Fruit fly (Drosophila melanogaster) whole organism, embryonic: ENCODE results near the gene Ice2.

Experiments
- C15 ChIP-seq: fragments of 200-800 bp; sonication (Bioruptor generic); IDR thresholded peaks from 3 replicates; pipeline ENCODE4 v1.3.6; 2022; ENCODE audit warnings: missing biosample characterization, missing genetic modification characterization
- CG10366 ChIP-seq: fragments of 200-800 bp; sonication (Bioruptor generic); IDR thresholded peaks from 2 replicates; pipeline ENCODE4 v1.3.6; 2022; ENCODE audit warnings: missing biosample characterization, missing genetic modification characterization
- CG11093 ChIP-seq: fragments of 200-800 bp; sonication (Bioruptor generic); IDR thresholded peaks from 3 replicates; pipeline ENCODE4 v1.3.6; 2022; ENCODE audit warnings: missing biosample characterization, missing genetic modification characterization
- CG12744 ChIP-seq: fragments of 200-800 bp; sonication (Bioruptor generic); optimal IDR thresholded peaks from 2 replicates; lab custom pipeline; 2016; ENCODE audit warnings: missing biosample characterization, missing genetic modification characterization
- CG12942 ChIP-seq: fragments of 200-800 bp; sonication (Bioruptor generic); optimal IDR thresholded peaks from 3 replicates; lab custom pipeline; 2016; ENCODE audit warnings: missing biosample characterization, missing genetic modification characterization
- CG13287 ChIP-seq: fragments of 200-800 bp; sonication (Bioruptor generic); IDR thresholded peaks from 2 replicates; pipeline ENCODE4 v1.3.6; 2022; ENCODE audit warnings: missing biosample characterization, missing genetic modification characterization; ENCODE audit not compliant: partially characterized antibody
- CG14860 ChIP-seq: fragments of 200-800 bp; sonication (Bioruptor generic); IDR thresholded peaks from 3 replicates; pipeline ENCODE4 v1.3.6; 2022; ENCODE audit warnings: missing biosample characterization, missing genetic modification characterization; ENCODE audit not compliant: partially characterized antibody
- CG1647 ChIP-seq: fragments of 200-800 bp; sonication (Bioruptor generic); optimal IDR thresholded peaks from 3 replicates; lab custom pipeline; 2016; ENCODE audit warnings: missing biosample characterization, missing genetic modification characterization
- CG18764 ChIP-seq: fragments of 200-800 bp; sonication (Bioruptor generic); optimal IDR thresholded peaks from 3 replicates; lab custom pipeline; 2016; ENCODE audit warnings: missing biosample characterization, missing genetic modification characterization
- CG2202 ChIP-seq: fragments of 200-800 bp; sonication (Bioruptor generic); optimal IDR thresholded peaks from 2 replicates; lab custom pipeline; 2018; ENCODE audit warnings: missing biosample characterization, mild to moderate bottlenecking, missing genetic modification characterization
- CG31224 ChIP-seq: fragments of 200-800 bp; sonication (Bioruptor generic); IDR thresholded peaks from 2 replicates; pipeline ENCODE4 v1.3.6; 2022; ENCODE audit warnings: missing biosample characterization, missing genetic modification characterization
- CG6689 ChIP-seq: fragments of 200-800 bp; sonication (Bioruptor generic); IDR thresholded peaks from 2 replicates; pipeline ENCODE4 v1.3.6; 2022; ENCODE audit warnings: missing biosample characterization, missing genetic modification characterization
- CG6854 ChIP-seq: fragments of 200-800 bp; sonication (Bioruptor generic); optimal IDR thresholded peaks from 3 replicates; lab custom pipeline; 2017; ENCODE audit warnings: missing biosample characterization, mild to moderate bottlenecking, missing genetic modification characterization
- CG8281 ChIP-seq: fragments of 200-800 bp; sonication (Bioruptor generic); optimal IDR thresholded peaks from 2 replicates; lab custom pipeline; 2018; ENCODE audit warnings: missing biosample characterization, mild to moderate bottlenecking, missing genetic modification characterization, moderate library complexity
- CG8478 ChIP-seq: fragments of >200 bp; optimal IDR thresholded peaks from 2 replicates; lab custom pipeline; 2018
- CG9437 ChIP-seq: fragments of 200-800 bp; sonication (Bioruptor generic); optimal IDR thresholded peaks from 2 replicates; lab custom pipeline; 2018; ENCODE audit warnings: missing biosample characterization, mild to moderate bottlenecking, missing genetic modification characterization
- CG9932 ChIP-seq: fragments of 200-800 bp; sonication (Bioruptor generic); IDR thresholded peaks from 2 replicates; pipeline ENCODE4 v1.3.6; 2022; ENCODE audit warnings: missing biosample characterization, missing genetic modification characterization
- Deaf1 ChIP-seq: fragments of 200-800 bp; optimal IDR thresholded peaks from 3 replicates; lab custom pipeline; 2019; ENCODE audit warnings: missing biosample characterization, mild to moderate bottlenecking, missing genetic modification characterization, moderate library complexity
- Doc2 ChIP-seq: fragments of 200-800 bp; sonication (Bioruptor generic); IDR thresholded peaks from 2 replicates; pipeline ENCODE4 v1.3.6; 2022; ENCODE audit warnings: missing biosample characterization, missing genetic modification characterization
- Dp ChIP-seq: fragments of 200-800 bp; sonication (Bioruptor generic); optimal IDR thresholded peaks from 2 replicates; lab custom pipeline; 2018; ENCODE audit warnings: missing biosample characterization, mild to moderate bottlenecking, missing genetic modification characterization, moderate library complexity
- H2.0 ChIP-seq: fragments of 200-800 bp; sonication (Bioruptor generic); IDR thresholded peaks from 2 replicates; pipeline ENCODE4 v1.3.6; 2022; ENCODE audit warnings: missing biosample characterization, missing genetic modification characterization
- HLH4C ChIP-seq: fragments of 200-800 bp; sonication (Bioruptor generic); IDR thresholded peaks from 3 replicates; pipeline ENCODE4 v1.3.6; 2022; ENCODE audit warnings: missing biosample characterization, missing genetic modification characterization; ENCODE audit not compliant: partially characterized antibody
- Mad ChIP-seq: fragments of 200-800 bp; sonication (Bioruptor generic); optimal IDR thresholded peaks from 2 replicates; lab custom pipeline; 2016; ENCODE audit warnings: missing biosample characterization, missing genetic modification characterization
- NC2α ChIP-seq: fragments of 200-800 bp; sonication (Bioruptor generic); optimal IDR thresholded peaks from 2 replicates; lab custom pipeline; 2016; ENCODE audit warnings: missing biosample characterization, missing genetic modification characterization
- Ravus ChIP-seq: fragments of 200-800 bp; sonication (Bioruptor generic); IDR thresholded peaks from 2 replicates; pipeline ENCODE4 v1.3.6; 2022; ENCODE audit warnings: missing biosample characterization, missing genetic modification characterization
- Sry-δ ChIP-seq: fragments of 200-800 bp; sonication (Bioruptor generic); optimal IDR thresholded peaks from 2 replicates; lab custom pipeline; 2016; ENCODE audit warnings: missing biosample characterization, missing genetic modification characterization
- ci ChIP-seq: fragments of 200-800 bp; sonication (Bioruptor generic); IDR thresholded peaks from 3 replicates; pipeline ENCODE4 v1.3.6; 2022; ENCODE audit warnings: missing biosample characterization, missing genetic modification characterization
- dan ChIP-seq: fragments of 200-800 bp; sonication (Bioruptor generic); IDR thresholded peaks from 2 replicates; pipeline ENCODE4 v1.3.6; 2022; ENCODE audit warnings: missing biosample characterization, missing genetic modification characterization
- gsb ChIP-seq: fragments of 200-800 bp; sonication (Bioruptor generic); IDR thresholded peaks from 2 replicates; pipeline ENCODE4 v1.3.6; 2022; ENCODE audit warnings: missing biosample characterization, missing genetic modification characterization
- hbn ChIP-seq: fragments of 200-800 bp; sonication (Bioruptor generic); IDR thresholded peaks from 2 replicates; pipeline ENCODE4 v1.3.6; 2022; ENCODE audit warnings: missing biosample characterization, missing genetic modification characterization; ENCODE audit not compliant: partially characterized antibody
- her ChIP-seq: fragments of 200-800 bp; sonication (Bioruptor generic); optimal IDR thresholded peaks from 2 replicates; lab custom pipeline; 2016; ENCODE audit warnings: missing biosample characterization, missing genetic modification characterization
- hkb ChIP-seq, 2 experiments: fragments of 200-800 bp in 1 of 2; fragments of >200 bp in 1 of 2; sonication (Bioruptor generic) in 1 of 2; IDR thresholded peaks in 1 of 2; optimal IDR thresholded peaks in 1 of 2; 2 replicates each; pipeline versions ENCODE4 v1.3.6 to Lab custom; 2017 to 2022; ENCODE audit warnings: missing biosample characterization in 1 of 2, missing genetic modification characterization in 1 of 2
- jumu ChIP-seq: fragments of 200-800 bp; sonication (Bioruptor generic); optimal IDR thresholded peaks from 3 replicates; lab custom pipeline; 2016; ENCODE audit warnings: missing biosample characterization, missing genetic modification characterization
- ken ChIP-seq: fragments of 200-800 bp; sonication (Bioruptor generic); IDR thresholded peaks from 3 replicates; pipeline ENCODE4 v1.3.6; 2022; ENCODE audit warnings: missing biosample characterization, missing genetic modification characterization
- knrl ChIP-seq: fragments of 200-800 bp; sonication (Bioruptor generic); IDR thresholded peaks from 3 replicates; pipeline ENCODE4 v1.3.6; 2022; ENCODE audit warnings: missing biosample characterization, missing genetic modification characterization; ENCODE audit not compliant: partially characterized antibody
- mirr ChIP-seq: fragments of 200-800 bp; sonication (Bioruptor generic); optimal IDR thresholded peaks from 3 replicates; lab custom pipeline; 2018; ENCODE audit warnings: missing biosample characterization, mild to moderate bottlenecking, missing genetic modification characterization
- mld ChIP-seq: fragments of 200-800 bp; sonication (Bioruptor generic); IDR thresholded peaks from 3 replicates; pipeline ENCODE4 v1.3.6; 2022; ENCODE audit warnings: missing biosample characterization, missing genetic modification characterization; ENCODE audit not compliant: partially characterized antibody
- nerfin-2 ChIP-seq: fragments of 200-800 bp; sonication (Bioruptor generic); IDR thresholded peaks from 2 replicates; pipeline ENCODE4 v1.3.6; 2022; ENCODE audit warnings: missing biosample characterization, missing genetic modification characterization; ENCODE audit not compliant: partially characterized antibody
- nmo ChIP-seq: fragments of 200-800 bp; sonication (Bioruptor generic); optimal IDR thresholded peaks from 2 replicates; lab custom pipeline; 2018; ENCODE audit warnings: missing biosample characterization, mild to moderate bottlenecking, missing genetic modification characterization, moderate library complexity
- odd ChIP-seq: fragments of 200-800 bp; sonication (Bioruptor generic); optimal IDR thresholded peaks from 2 replicates; lab custom pipeline; 2017; ENCODE audit warnings: missing biosample characterization, mild to moderate bottlenecking, missing genetic modification characterization
- onecut ChIP-seq: fragments of 200-800 bp; sonication (Bioruptor generic); IDR thresholded peaks from 2 replicates; pipeline ENCODE4 v1.3.6; 2022; ENCODE audit warnings: missing biosample characterization, missing genetic modification characterization
- pita ChIP-seq: fragments of 200-800 bp; sonication (Bioruptor generic); optimal IDR thresholded peaks from 2 replicates; lab custom pipeline; 2017; ENCODE audit warnings: missing biosample characterization, mild to moderate bottlenecking, missing genetic modification characterization
- pros ChIP-seq: fragments of 200-800 bp; sonication (Bioruptor generic); optimal IDR thresholded peaks from 3 replicates; lab custom pipeline; 2019; ENCODE audit warnings: missing biosample characterization, mild to moderate bottlenecking, missing genetic modification characterization, moderate library complexity
- row ChIP-seq: fragments of 200-800 bp; sonication (Bioruptor generic); IDR thresholded peaks from 3 replicates; pipeline ENCODE4 v1.3.6; 2022; ENCODE audit warnings: missing biosample characterization, missing genetic modification characterization
- run ChIP-seq: fragments of 200-800 bp; sonication (Bioruptor generic); optimal IDR thresholded peaks from 3 replicates; lab custom pipeline; 2018; ENCODE audit warnings: missing biosample characterization, mild to moderate bottlenecking, missing genetic modification characterization
- salm ChIP-seq: fragments of 200-800 bp; sonication (Bioruptor generic); optimal IDR thresholded peaks from 2 replicates; lab custom pipeline; 2018; ENCODE audit warnings: missing biosample characterization, mild to moderate bottlenecking, missing genetic modification characterization
- sr ChIP-seq: fragments of 200-800 bp; sonication (Bioruptor generic); IDR thresholded peaks from 3 replicates; pipeline ENCODE4 v1.3.6; 2022; ENCODE audit warnings: missing biosample characterization, missing genetic modification characterization
- unpg ChIP-seq: fragments of 200-800 bp; sonication (Bioruptor generic); optimal IDR thresholded peaks from 3 replicates; lab custom pipeline; 2018; ENCODE audit warnings: missing biosample characterization, mild to moderate bottlenecking, missing genetic modification characterization, moderate library complexity
- usp ChIP-seq: fragments of >200 bp; optimal IDR thresholded peaks from 2 replicates; lab custom pipeline; 2017; ENCODE audit warnings: missing biosample characterization, missing genetic modification characterization
- zen ChIP-seq: fragments of 200-800 bp; sonication (Bioruptor generic); optimal IDR thresholded peaks from 3 replicates; lab custom pipeline; 2018; ENCODE audit warnings: missing biosample characterization, mild to moderate bottlenecking, missing genetic modification characterization, moderate library complexity

Gene Ice2

dm6 chr3R:21127352-21127985 is 2.5 kb upstream of the Ice2 start, which contains the start of the genes slmb and CG5793 (continued):
- peak; percentile 52 for TF ChIP-seq Dp
- TF ChIP-seq nerfin-2 (GFP tag; lab: Robert Waterston, UW) = no peak
- no peak for TF ChIP-seq CG8478
- no peak for TF ChIP-seq Doc2 (GFP tag; lab: Robert Waterston, UW)
- TF ChIP-seq dan = no peak
- TF ChIP-seq knrl = peak; percentile 65
- TF ChIP-seq CG6854 (GFP tag; lab: Kevin White, UChicago) = no peak
- 0 out of 2 replicates have a peak, but pooled peaks have one; percentile 46 for TF ChIP-seq hbn
- TF ChIP-seq sr (GFP tag; lab: Robert Waterston, UW) = no peak
- TF ChIP-seq hkb (optimal IDR thresholded peaks at IDR 0.05; lab: Kevin White, UChicago) = no peak
- TF ChIP-seq hkb (GFP tag; IDR thresholded peaks at IDR 0.05; lab: Robert Waterston, UW) = peak; percentile 37; the same call in 1 of the 2 replicates
- TF ChIP-seq CG6689 (GFP tag; lab: Robert Waterston, UW) = no peak
- TF ChIP-seq her (GFP tag; lab: Kevin White, UChicago) = peak; percentile 91
- TF ChIP-seq pros (GFP tag; lab: Kevin White, UChicago) = no peak
- TF ChIP-seq HLH4C (GFP tag; lab: Robert Waterston, UW) = peak; percentile 68
- TF ChIP-seq CG9437 (GFP tag; lab: Kevin White, UChicago) = no peak
- peak; percentile 33 for TF ChIP-seq unpg
- peak; percentile 61 for TF ChIP-seq nmo (GFP tag; lab: Kevin White, UChicago)
- no peak for TF ChIP-seq mld (GFP tag; lab: Robert Waterston, UW)
- no peak for TF ChIP-seq Ravus (GFP tag; lab: Robert Waterston, UW)
- TF ChIP-seq H2.0 (GFP tag; lab: Robert Waterston, UW) = no peak
- TF ChIP-seq CG2202 (tag; lab: Kevin White, UChicago) = no peak
- TF ChIP-seq CG12744 (GFP tag; lab: Kevin White, UChicago) = no peak
- peak; percentile 74 for TF ChIP-seq jumu (GFP tag; lab: Kevin White, UChicago)
- TF ChIP-seq ci (GFP tag; lab: Robert Waterston, UW) = peak; percentile 56; the same call in 1 of the 3 replicates
- peak; percentile 80 for TF ChIP-seq CG13287 (GFP tag; lab: Robert Waterston, UW)
- peak; percentile 8 for TF ChIP-seq CG12942 (GFP tag; lab: Kevin White, UChicago)
- TF ChIP-seq ken (GFP tag; lab: Robert Waterston, UW) = peak; percentile 62; the same call in 1 of the 3 replicates
- peak; percentile 29; the same call in 1 of the 2 replicates for TF ChIP-seq CG10366 (GFP tag; lab: Robert Waterston, UW)
- TF ChIP-seq CG9932 (GFP tag; lab: Robert Waterston, UW) = peak; percentile 74
- TF ChIP-seq usp (GFP tag; lab: Kevin White, UChicago) = no peak
- TF ChIP-seq onecut (GFP tag; lab: Robert Waterston, UW) = no peak
- TF ChIP-seq run (tag; lab: Kevin White, UChicago) = no peak
- no peak for TF ChIP-seq NC2α (GFP tag; lab: Kevin White, UChicago)
- no peak for TF ChIP-seq CG1647 (GFP tag; lab: Kevin White, UChicago)
- TF ChIP-seq CG8281 (tag; lab: Kevin White, UChicago) = no peak
- TF ChIP-seq Sry-δ (GFP tag; lab: Kevin White, UChicago) = peak; percentile 86
- TF ChIP-seq odd = no peak
- TF ChIP-seq Deaf1 (tag; lab: Kevin White, UChicago) = no peak
- TF ChIP-seq Mad = peak; percentile 25
- no peak for TF ChIP-seq mirr
- no peak for TF ChIP-seq C15 (GFP tag; lab: Robert Waterston, UW)
- TF ChIP-seq CG14860 = no peak
- TF ChIP-seq CG18764 (GFP tag; lab: Kevin White, UChicago) = peak; percentile 56
- no peak for TF ChIP-seq CG31224 (GFP tag; lab: Robert Waterston, UW)
- TF ChIP-seq row (GFP tag; lab: Robert Waterston, UW) = peak; percentile 59
- TF ChIP-seq zen (tag; lab: Kevin White, UChicago) = peak; percentile 30
- TF ChIP-seq gsb (GFP tag; lab: Robert Waterston, UW) = no peak
- TF ChIP-seq pita (GFP tag; lab: Kevin White, UChicago) = no peak
- no peak for TF ChIP-seq CG11093 (GFP tag; lab: Robert Waterston, UW)
- TF ChIP-seq salm = peak; percentile 42
